Fruit fly (Drosophila melanogaster): Measurements from ENCODE around the gene Tmf.

Tmf gene

DNA sequence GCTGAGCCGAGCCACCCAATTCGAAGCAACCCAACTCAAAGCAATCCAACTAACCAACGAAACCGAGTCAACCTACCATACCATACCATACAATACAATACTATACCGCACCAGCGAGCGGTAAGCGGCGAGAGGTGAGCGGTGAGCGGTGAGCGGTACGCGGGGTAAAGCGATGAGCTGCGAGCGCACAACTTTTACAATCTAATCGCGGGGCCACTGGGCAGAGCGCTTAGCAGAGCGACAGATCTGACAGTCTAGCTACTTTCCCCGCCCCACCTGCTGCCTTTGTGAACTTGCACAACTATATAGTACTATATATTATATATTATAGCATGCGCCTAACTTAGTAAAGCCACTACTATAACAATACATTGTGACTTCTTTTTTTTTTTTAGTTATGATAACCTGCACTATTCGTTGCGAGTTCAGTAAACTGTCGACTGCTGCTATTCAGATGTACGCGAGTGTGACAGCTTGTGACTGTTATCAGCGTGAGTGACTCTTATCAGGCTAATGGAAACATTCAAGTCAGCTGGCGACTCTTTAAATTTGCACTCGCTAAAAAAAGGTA is 43.3 kb upstream of the Tmf start (continued):
- TF ChIP-seq sima (GFP tag; optimal IDR thresholded peaks at IDR 0.05) (no peak), CG13624 (GFP tag; optimal IDR thresholded peaks at IDR 0.05) (no peak), Rx (GFP tag; IDR thresholded peaks at IDR 0.05) (peak; percentile 46; the same call in 1 of the 2 replicates), CG34422 (GFP tag; IDR thresholded peaks at IDR 0.05) (0 out of 3 replicates have a peak, but pooled peaks have one; percentile 56), CG18764 (GFP tag; optimal IDR thresholded peaks at IDR 0.05) (no peak), CG13894 (tag; optimal IDR thresholded peaks at IDR 0.05) (no peak), ro (GFP tag; IDR thresholded peaks at IDR 0.05) (no peak), vvl (GFP tag; IDR thresholded peaks at IDR 0.05) (peak; percentile 46), Ets97D (GFP tag; optimal IDR thresholded peaks at IDR 0.05) (no peak), CG14860 (GFP tag; IDR thresholded peaks at IDR 0.05; ENCODE audit: partially characterized antibody) (no peak), CG2875 (GFP tag; optimal IDR thresholded peaks at IDR 0.05) (no peak), crc (GFP tag; optimal IDR thresholded peaks at IDR 0.05) (no peak), esg (GFP tag; conservative IDR thresholded peaks at IDR 0.05) (0 out of 2 replicates have a peak, but pooled peaks have one; percentile 16), NfI (GFP tag; optimal IDR thresholded peaks at IDR 0.05) (peak; percentile 29), CG16779 (GFP tag; IDR thresholded peaks at IDR 0.05) (no peak), Ssrp (tag; optimal IDR thresholded peaks at IDR 0.05) (peak; percentile 26), CG16813 (GFP tag; IDR thresholded peaks at IDR 0.05; ENCODE audit: partially characterized antibody) (no peak), CG7963 (GFP tag; IDR thresholded peaks at IDR 0.05; ENCODE audit: partially characterized antibody) (no peak), CG2678 (tag; optimal IDR thresholded peaks at IDR 0.05) (peak; percentile 54), ham (GFP tag; IDR thresholded peaks at IDR 0.05) (no peak), zen (tag; optimal IDR thresholded peaks at IDR 0.05) (no peak), bab2 (GFP tag; optimal IDR thresholded peaks at IDR 0.05) (no peak), C15 (GFP tag; IDR thresholded peaks at IDR 0.05) (no peak), aop (GFP tag; IDR thresholded peaks at IDR 0.05) (no peak), sim (GFP tag; IDR thresholded peaks at IDR 0.05) (no peak), CG11696 (GFP tag; IDR thresholded peaks at IDR 0.05) (peak; percentile 89), Dref (GFP tag; IDR thresholded peaks at IDR 0.05) (no peak), her (GFP tag; optimal IDR thresholded peaks at IDR 0.05) (no peak), CG11560 (tag; IDR thresholded peaks at IDR 0.05) (no peak), p53 (GFP tag; optimal IDR thresholded peaks at IDR 0.05) (no peak), CG17328 (GFP tag; IDR thresholded peaks at IDR 0.05) (peak; percentile 67), pfk (GFP tag; optimal IDR thresholded peaks at IDR 0.05) (no peak), CG12104 (GFP tag; optimal IDR thresholded peaks at IDR 0.05) (no peak), CG7745 (tag; optimal IDR thresholded peaks at IDR 0.05) (no peak), slou (GFP tag; optimal IDR thresholded peaks at IDR 0.05) (no peak), Dbx (GFP tag; IDR thresholded peaks at IDR 0.05) (peak; percentile 45; the same call in 1 of the 3 replicates), nmo (GFP tag; optimal IDR thresholded peaks at IDR 0.05) (peak; percentile 24), CG4282 (GFP tag; optimal IDR thresholded peaks at IDR 0.05) (no peak), CG10147 (GFP tag; optimal IDR thresholded peaks at IDR 0.05) (no peak), Blimp-1 (GFP tag; optimal IDR thresholded peaks at IDR 0.05) (peak; percentile 29), tx (GFP tag; optimal IDR thresholded peaks at IDR 0.05) (no peak), CG4730 (GFP tag; IDR thresholded peaks at IDR 0.05) (no peak), jing (GFP tag; optimal IDR thresholded peaks at IDR 0.05) (no peak), pb (GFP tag; optimal IDR thresholded peaks at IDR 0.05) (no peak), CG34224 (GFP tag; IDR thresholded peaks at IDR 0.05; ENCODE audit: partially characterized antibody) (no peak), Nf-YC (tag; optimal IDR thresholded peaks at IDR 0.05) (peak; percentile 30), chm (GFP tag; IDR thresholded peaks at IDR 0.05) (no peak), CG17359 (tag; optimal IDR thresholded peaks at IDR 0.05) (peak; percentile 46), Kr (GFP tag; optimal IDR thresholded peaks at IDR 0.05) (no peak), CG14050 (GFP tag; IDR thresholded peaks at IDR 0.05) (0 out of 3 replicates have a peak, but pooled peaks have one; percentile 9), Pdp1 (GFP tag; optimal IDR thresholded peaks at IDR 0.05) (peak in 1 of 2 experiments; percentile 8)

Measured in whole organism, embryonic.